Fruit fly (Drosophila melanogaster) whole organism, embryonic: ENCODE data around the gene CG7156.

Source experiments
- Asciz ChIP-seq: fragments of 200-800 bp; sonication (Bioruptor generic); optimal IDR thresholded peaks from 2 replicates; lab custom pipeline; 2017; ENCODE audit warnings: missing biosample characterization, mild to moderate bottlenecking, missing genetic modification characterization, missing genetic modification reagents
- BtbVII ChIP-seq: fragments of 200-800 bp; sonication (Bioruptor generic); optimal IDR thresholded peaks from 3 replicates; lab custom pipeline; 2017; ENCODE audit warnings: missing biosample characterization, mild to moderate bottlenecking, missing genetic modification characterization
- C15 ChIP-seq: fragments of 200-800 bp; sonication (Bioruptor generic); IDR thresholded peaks from 3 replicates; pipeline ENCODE4 v1.3.6; 2022; ENCODE audit warnings: missing biosample characterization, missing genetic modification characterization
- CG13123 ChIP-seq: fragments of 200-800 bp; sonication (Bioruptor generic); optimal IDR thresholded peaks from 2 replicates; lab custom pipeline; 2016; ENCODE audit warnings: missing biosample characterization, missing genetic modification characterization
- CG5180 ChIP-seq: fragments of 200-800 bp; sonication (Bioruptor generic); optimal IDR thresholded peaks from 3 replicates; lab custom pipeline; 2017; ENCODE audit warnings: missing biosample characterization, missing genetic modification characterization, mild to moderate bottlenecking, moderate library complexity, missing genetic modification reagents
- CG6765 ChIP-seq: fragments of 200-800 bp; sonication (Bioruptor generic); optimal IDR thresholded peaks from 3 replicates; lab custom pipeline; 2017; ENCODE audit warnings: missing biosample characterization, mild to moderate bottlenecking, missing genetic modification characterization
- Hmr ChIP-seq: fragments of 200-800 bp; sonication (Bioruptor generic); optimal IDR thresholded peaks from 3 replicates; lab custom pipeline; 2017; ENCODE audit warnings: mild to moderate bottlenecking, missing biosample characterization, missing genetic modification reagents, missing genetic modification characterization
- Mad ChIP-seq: fragments of 200-800 bp; sonication (Bioruptor generic); optimal IDR thresholded peaks from 2 replicates; lab custom pipeline; 2016; ENCODE audit warnings: missing biosample characterization, missing genetic modification characterization
- Med ChIP-seq: fragments of 200-800 bp; sonication (Bioruptor generic); peaks from one replicate; lab custom pipeline; 2016; ENCODE audit warnings: missing biosample characterization, missing genetic modification characterization, mild to moderate bottlenecking, inconsistent platforms, moderate library complexity
- Side ChIP-seq: fragments of 200-800 bp; sonication (Bioruptor generic); optimal IDR thresholded peaks from 2 replicates; lab custom pipeline; 2016; ENCODE audit warnings: missing biosample characterization, missing genetic modification characterization
- Sin3A ChIP-seq: fragments of >200 bp; optimal IDR thresholded peaks from 2 replicates; lab custom pipeline; 2018
- amos ChIP-seq: fragments of 200-800 bp; sonication (Bioruptor generic); IDR thresholded peaks from 2 replicates; pipeline ENCODE4 v1.3.6; 2022; ENCODE audit warnings: missing biosample characterization, missing genetic modification characterization; ENCODE audit not compliant: partially characterized antibody
- ato ChIP-seq: fragments of 200-800 bp; sonication (Bioruptor generic); IDR thresholded peaks from 2 replicates; pipeline ENCODE4 v1.3.6; 2022; ENCODE audit warnings: missing biosample characterization, missing genetic modification characterization; ENCODE audit not compliant: partially characterized antibody
- bbx ChIP-seq: fragments of 200-800 bp; sonication (Bioruptor generic); IDR thresholded peaks from 2 replicates; pipeline ENCODE4 v1.3.6; 2022; ENCODE audit warnings: missing biosample characterization, missing genetic modification characterization; ENCODE audit not compliant: partially characterized antibody
- chn ChIP-seq: fragments of 200-800 bp; sonication (Bioruptor generic); optimal IDR thresholded peaks from 2 replicates; lab custom pipeline; 2016; ENCODE audit warnings: missing biosample characterization, missing genetic modification characterization
- z ChIP-seq: fragments of 200-800 bp; sonication (Bioruptor generic); IDR thresholded peaks from 3 replicates; pipeline ENCODE4 v1.3.6; 2022; ENCODE audit warnings: missing biosample characterization, missing genetic modification characterization

The CG7156 gene

dm6 chr3R:18195295-18195694 is 46.7 kb downstream of the CG7156 start:
- TF ChIP-seq ato (GFP tag; lab: Robert Waterston, UW) (no peak), chn (no peak), Med (peak; percentile 42), Hmr (GFP tag; lab: Kevin White, UChicago) (no peak), CG6765 (GFP tag; lab: Kevin White, UChicago) (no peak), Side (no peak), Asciz (GFP tag; lab: Kevin White, UChicago) (no peak), CG13123 (GFP tag; lab: Kevin White, UChicago) (no peak), Mad (GFP tag; lab: Kevin White, UChicago) (no peak)

- TF ChIP-seq C15 (GFP tag; lab: Robert Waterston, UW) (no peak), z (0 out of 3 replicates have a peak, but pooled peaks have one; percentile 6), Sin3A (no peak), Med (peak; percentile 32), amos (GFP tag; lab: Robert Waterston, UW) (peak; percentile 7; the same call in 1 of the 2 replicates), CG5180 (GFP tag; lab: Kevin White, UChicago) (no peak), BtbVII (GFP tag; lab: Kevin White, UChicago) (no peak), bbx (GFP tag; lab: Robert Waterston, UW) (no peak)
These were observed 50.1 kb downstream of the CG7156 start, which contains the start of gene CG14313 for dm6 chr3R:18191867-18192266. Gene CG14313, minus strand, starts transcription at chr3R:18191967.
